Worm (Caenorhabditis elegans): ENCODE data around the gene dpff-1.

- TF ChIP-seq ama-1 (optimal IDR thresholded peaks at IDR 0.05) (no peak), fkh-10 (GFP tag; optimal IDR thresholded peaks at IDR 0.05) (no peak), F13H6.1 (tag; optimal IDR thresholded peaks at IDR 0.05) (no peak), hlh-8 (tag; optimal IDR thresholded peaks at IDR 0.05) (no peak), ceh-34 (tag; optimal IDR thresholded peaks at IDR 0.05) (no peak), ceh-24 (tag; optimal IDR thresholded peaks at IDR 0.05) (no peak), nhr-11 (tag; optimal IDR thresholded peaks at IDR 0.05) (no peak), lim-6 (tag; optimal IDR thresholded peaks at IDR 0.05) (no peak), fkh-6 (tag; optimal IDR thresholded peaks at IDR 0.05) (no peak)
Measured at ce11 chrIII:5895913-5896312, 10.2 kb downstream of the dpff-1 start, which contains the start of gene pxl-1.
